Worm (Caenorhabditis elegans): Measurements from ENCODE around the gene T28C12.15.

DNA sequence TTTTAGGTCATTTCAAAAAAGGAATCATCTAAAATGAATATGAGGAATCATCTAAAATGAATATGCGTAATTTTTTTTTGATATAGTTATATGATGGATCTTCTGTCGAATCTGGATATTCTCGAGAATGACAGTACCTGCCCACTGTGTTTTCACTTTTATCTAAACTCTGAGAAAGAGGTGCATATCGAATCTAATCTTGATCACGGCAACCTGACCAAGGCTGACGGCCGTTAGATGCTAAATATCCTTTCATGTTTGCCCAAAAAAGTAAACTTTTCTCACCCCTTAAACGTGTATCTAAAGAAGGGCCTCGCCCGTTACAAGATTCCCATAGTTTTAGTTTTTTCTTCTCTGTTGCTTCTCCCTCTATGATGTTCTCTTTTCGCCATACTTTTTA is 19.1 kb downstream of the T28C12.15 start:
- no peak for TF ChIP-seq dao-5 (tag; optimal IDR thresholded peaks at IDR 0.05)
- no peak for TF ChIP-seq him-1 (tag; optimal IDR thresholded peaks at IDR 0.05)

All from whole organism, L4/young adult.